Fruit fly (Drosophila melanogaster) whole organism, embryonic: ENCODE results near the gene TwdlW.

Experiments used
- C15 ChIP-seq: fragments of 200-800 bp; sonication (Bioruptor generic); IDR thresholded peaks from 3 replicates; pipeline ENCODE4 v1.3.6; 2022; ENCODE audit warnings: missing biosample characterization, missing genetic modification characterization
- CG10267 ChIP-seq: fragments of 200-800 bp; sonication (Bioruptor generic); optimal IDR thresholded peaks from 2 replicates; lab custom pipeline; 2018; ENCODE audit warnings: missing biosample characterization, mild to moderate bottlenecking, missing genetic modification characterization, moderate library complexity
- CG10654 ChIP-seq: fragments of 200-800 bp; sonication (Bioruptor generic); optimal IDR thresholded peaks from 2 replicates; lab custom pipeline; 2016; ENCODE audit warnings: missing biosample characterization, missing genetic modification characterization
- CG11504 ChIP-seq: fragments of 200-800 bp; sonication (Bioruptor generic); optimal IDR thresholded peaks from 3 replicates; lab custom pipeline; 2019; ENCODE audit warnings: missing biosample characterization, mild to moderate bottlenecking, missing genetic modification characterization, moderate library complexity
- CG1233 ChIP-seq: fragments of 200-800 bp; sonication (Bioruptor generic); optimal IDR thresholded peaks from 4 replicates; lab custom pipeline; 2018; ENCODE audit warnings: missing biosample characterization, mild to moderate bottlenecking, missing genetic modification characterization
- CG12391 ChIP-seq: fragments of 200-800 bp; sonication (Bioruptor generic); optimal IDR thresholded peaks from 3 replicates; lab custom pipeline; 2018; ENCODE audit warnings: missing biosample characterization, mild to moderate bottlenecking, missing genetic modification characterization, moderate library complexity
- CG12659 ChIP-seq: fragments of 200-800 bp; sonication (Bioruptor generic); optimal IDR thresholded peaks from 3 replicates; lab custom pipeline; 2017; ENCODE audit warnings: mild to moderate bottlenecking, missing biosample characterization, missing genetic modification reagents, missing genetic modification characterization
- CG14860 ChIP-seq: fragments of 200-800 bp; sonication (Bioruptor generic); IDR thresholded peaks from 3 replicates; pipeline ENCODE4 v1.3.6; 2022; ENCODE audit warnings: missing biosample characterization, missing genetic modification characterization; ENCODE audit not compliant: partially characterized antibody
- CG16779 ChIP-seq: fragments of 200-800 bp; sonication (Bioruptor generic); IDR thresholded peaks from 2 replicates; pipeline ENCODE4 v1.3.6; 2022; ENCODE audit warnings: missing biosample characterization, missing genetic modification characterization
- CG32772 ChIP-seq: fragments of 200-800 bp; sonication (Bioruptor generic); IDR thresholded peaks from 2 replicates; pipeline ENCODE4 v1.3.6; 2022; ENCODE audit warnings: missing biosample characterization, missing genetic modification characterization
- CG4282 ChIP-seq: fragments of 200-800 bp; sonication (Bioruptor generic); optimal IDR thresholded peaks from 2 replicates; lab custom pipeline; 2016; ENCODE audit warnings: missing biosample characterization, missing genetic modification characterization
- CG5953 ChIP-seq: fragments of 200-800 bp; sonication (Bioruptor generic); IDR thresholded peaks from 2 replicates; pipeline ENCODE4 v1.3.6; 2022; ENCODE audit warnings: missing biosample characterization, missing genetic modification characterization
- CG7372 ChIP-seq: fragments of 200-800 bp; sonication (Bioruptor generic); IDR thresholded peaks from 2 replicates; pipeline ENCODE4 v1.3.6; 2022; ENCODE audit warnings: missing biosample characterization, missing genetic modification characterization
- CG9609 ChIP-seq: fragments of 200-800 bp; sonication (Bioruptor generic); optimal IDR thresholded peaks from 3 replicates; lab custom pipeline; 2016; ENCODE audit warnings: missing biosample characterization, missing genetic modification characterization
- CG9727 ChIP-seq: fragments of 200-800 bp; sonication (Bioruptor generic); optimal IDR thresholded peaks from 3 replicates; lab custom pipeline; 2017; ENCODE audit warnings: missing biosample characterization, mild to moderate bottlenecking, missing genetic modification characterization
- Doc3 ChIP-seq: fragments of 200-800 bp; sonication (Bioruptor generic); IDR thresholded peaks from 3 replicates; pipeline ENCODE4 v1.3.6; 2022; ENCODE audit warnings: missing biosample characterization, missing genetic modification characterization; ENCODE audit not compliant: partially characterized antibody
- E2f1 ChIP-seq: fragments of 200-800 bp; sonication (Bioruptor generic); IDR thresholded peaks from 2 replicates; pipeline ENCODE4 v1.3.6; 2022; ENCODE audit warnings: missing biosample characterization, missing genetic modification characterization
- H2.0 ChIP-seq: fragments of 200-800 bp; sonication (Bioruptor generic); IDR thresholded peaks from 2 replicates; pipeline ENCODE4 v1.3.6; 2022; ENCODE audit warnings: missing biosample characterization, missing genetic modification characterization
- Jarid2 ChIP-seq: fragments of 200-800 bp; sonication (Bioruptor generic); optimal IDR thresholded peaks from 3 replicates; lab custom pipeline; 2017; ENCODE audit warnings: mild to moderate bottlenecking, missing biosample characterization, missing genetic modification reagents, missing genetic modification characterization
- Sox102F ChIP-seq: fragments of 200-800 bp; sonication (Bioruptor generic); optimal IDR thresholded peaks from 2 replicates; lab custom pipeline; 2018; ENCODE audit warnings: missing biosample characterization, mild to moderate bottlenecking, missing genetic modification characterization, moderate library complexity
- Spps ChIP-seq: fragments of 200-800 bp; sonication (Bioruptor generic); optimal IDR thresholded peaks from 2 replicates; lab custom pipeline; 2018; ENCODE audit warnings: missing biosample characterization, mild to moderate bottlenecking, missing genetic modification characterization
- Stat92E ChIP-seq, 3 experiments: fragments of >200 bp in 2 of 3; fragments of 200-800 bp in 1 of 3; sonication (Bioruptor generic) in 1 of 3; optimal IDR thresholded peaks; 2 replicates each; lab custom pipeline; 2017 to 2019; ENCODE audit warnings: missing biosample characterization in 3 of 3, missing genetic modification characterization in 3 of 3, mild to moderate bottlenecking in 1 of 3, moderate library complexity in 1 of 3
- Trl ChIP-seq, 3 experiments: fragments of >200 bp in 2 of 3; fragments of 200-800 bp in 1 of 3; sonication (Bioruptor generic) in 1 of 3; optimal IDR thresholded peaks; 2 replicates in 1 of 3; 3 replicates in 2 of 3; lab custom pipeline; 2016 to 2017; ENCODE audit warnings: missing biosample characterization in 1 of 3, missing genetic modification characterization in 1 of 3
- YL-1 ChIP-seq: fragments of 200-800 bp; sonication (Bioruptor generic); optimal IDR thresholded peaks from 3 replicates; lab custom pipeline; 2017; ENCODE audit warnings: missing biosample characterization, mild to moderate bottlenecking, missing genetic modification characterization
- ap ChIP-seq: fragments of 200-800 bp; sonication (Bioruptor generic); IDR thresholded peaks from 2 replicates; pipeline ENCODE4 v1.3.6; 2022; ENCODE audit warnings: missing biosample characterization, missing genetic modification characterization
- bigmax ChIP-seq: fragments of 200-800 bp; sonication (Bioruptor generic); optimal IDR thresholded peaks from 2 replicates; lab custom pipeline; 2018; ENCODE audit warnings: missing biosample characterization, mild to moderate bottlenecking, missing genetic modification characterization
- dm ChIP-seq: fragments of 200-800 bp; sonication (Bioruptor generic); optimal IDR thresholded peaks from 3 replicates; lab custom pipeline; 2016; ENCODE audit warnings: missing biosample characterization, missing genetic modification characterization
- esg ChIP-seq: fragments of 200-800 bp; sonication (Bioruptor generic); conservative IDR thresholded peaks from 2 replicates; pipeline ENCODE4 v1.3.6; 2022; ENCODE audit warnings: missing biosample characterization, missing genetic modification characterization
- hkb ChIP-seq, 2 experiments: fragments of 200-800 bp in 1 of 2; fragments of >200 bp in 1 of 2; sonication (Bioruptor generic) in 1 of 2; IDR thresholded peaks in 1 of 2; optimal IDR thresholded peaks in 1 of 2; 2 replicates each; pipeline versions ENCODE4 v1.3.6 to Lab custom; 2017 to 2022; ENCODE audit warnings: missing biosample characterization in 1 of 2, missing genetic modification characterization in 1 of 2
- jigr1 ChIP-seq: fragments of 200-800 bp; sonication (Bioruptor generic); IDR thresholded peaks from 3 replicates; pipeline ENCODE4 v1.3.6; 2022; ENCODE audit warnings: missing biosample characterization, missing genetic modification characterization
- jing ChIP-seq: fragments of 200-800 bp; sonication (Bioruptor generic); optimal IDR thresholded peaks from 2 replicates; lab custom pipeline; 2018; ENCODE audit warnings: missing biosample characterization, mild to moderate bottlenecking, missing genetic modification characterization
- kah ChIP-seq: fragments of 200-800 bp; sonication (Bioruptor generic); optimal IDR thresholded peaks from 2 replicates; lab custom pipeline; 2018; ENCODE audit warnings: missing biosample characterization, mild to moderate bottlenecking, missing genetic modification characterization
- pho ChIP-seq: fragments of 200-800 bp; sonication (Bioruptor generic); optimal IDR thresholded peaks from 2 replicates; lab custom pipeline; 2016; ENCODE audit warnings: missing biosample characterization, missing genetic modification characterization
- sima ChIP-seq: fragments of 200-800 bp; sonication (Bioruptor generic); optimal IDR thresholded peaks from 2 replicates; lab custom pipeline; 2016; ENCODE audit warnings: missing biosample characterization, missing genetic modification characterization
- sug ChIP-seq: fragments of 200-800 bp; optimal IDR thresholded peaks from 2 replicates; lab custom pipeline; 2019; ENCODE audit warnings: missing biosample characterization, mild to moderate bottlenecking, missing genetic modification characterization, moderate library complexity
- tap ChIP-seq: fragments of 200-800 bp; optimal IDR thresholded peaks from 3 replicates; lab custom pipeline; 2019; ENCODE audit warnings: missing biosample characterization, mild to moderate bottlenecking, missing genetic modification characterization, moderate library complexity
- trem ChIP-seq: fragments of 200-800 bp; optimal IDR thresholded peaks from 3 replicates; lab custom pipeline; 2019; ENCODE audit warnings: missing biosample characterization, mild to moderate bottlenecking, missing genetic modification characterization, moderate library complexity
- z ChIP-seq: fragments of 200-800 bp; sonication (Bioruptor generic); IDR thresholded peaks from 3 replicates; pipeline ENCODE4 v1.3.6; 2022; ENCODE audit warnings: missing biosample characterization, missing genetic modification characterization
- zf30C ChIP-seq: fragments of 200-800 bp; sonication (Bioruptor generic); optimal IDR thresholded peaks from 3 replicates; lab custom pipeline; 2018; ENCODE audit warnings: missing biosample characterization, mild to moderate bottlenecking, missing genetic modification characterization

Gene TwdlW

dm6 chr3R:17115668-17116067 lies 26.5 kb downstream of the TwdlW start (continued):
- peak; percentile 20 for TF ChIP-seq CG1233 (GFP tag; lab: Kevin White, UChicago)
- no peak for TF ChIP-seq CG5953 (GFP tag; lab: Robert Waterston, UW)
- no peak for TF ChIP-seq zf30C
- no peak for TF ChIP-seq tap (tag; lab: Kevin White, UChicago)
- TF ChIP-seq CG32772 (GFP tag; lab: Robert Waterston, UW) = no peak
- no peak for TF ChIP-seq H2.0 (GFP tag; lab: Robert Waterston, UW)
- no peak for TF ChIP-seq dm
- TF ChIP-seq CG7372 (GFP tag; lab: Robert Waterston, UW) = no peak
- no peak for TF ChIP-seq sima
- TF ChIP-seq Stat92E (GFP tag; optimal IDR thresholded peaks at IDR 0.05; lab: Kevin White, UChicago) = no peak
- no peak for TF ChIP-seq CG12391 (tag; lab: Kevin White, UChicago)
- no peak for TF ChIP-seq CG16779 (GFP tag; lab: Robert Waterston, UW)
- no peak for TF ChIP-seq ap (GFP tag; lab: Robert Waterston, UW)
- TF ChIP-seq pho = no peak
- no peak for TF ChIP-seq esg (GFP tag; lab: Robert Waterston, UW)
- TF ChIP-seq CG11504 = no peak
- TF ChIP-seq CG10654 (GFP tag; lab: Kevin White, UChicago) = no peak
- TF ChIP-seq kah (GFP tag; lab: Kevin White, UChicago) = no peak
- no peak for TF ChIP-seq CG9609 (GFP tag; lab: Kevin White, UChicago)
- no peak for TF ChIP-seq Doc3 (GFP tag; lab: Robert Waterston, UW)
- peak; percentile 21 for TF ChIP-seq CG9727 (GFP tag; lab: Kevin White, UChicago)
- TF ChIP-seq Jarid2 = no peak
- no peak for TF ChIP-seq YL-1
- no peak for TF ChIP-seq hkb (optimal IDR thresholded peaks at IDR 0.05; lab: Kevin White, UChicago)
- TF ChIP-seq hkb (GFP tag; IDR thresholded peaks at IDR 0.05; lab: Robert Waterston, UW) = no peak
- TF ChIP-seq jigr1 (GFP tag; lab: Robert Waterston, UW) = no peak
- TF ChIP-seq trem (tag; lab: Kevin White, UChicago) = no peak
- no peak for TF ChIP-seq CG4282 (GFP tag; lab: Kevin White, UChicago)
- no peak for TF ChIP-seq bigmax
- TF ChIP-seq jing (GFP tag; lab: Kevin White, UChicago) = no peak
- TF ChIP-seq z (GFP tag; lab: Robert Waterston, UW) = no peak
- no peak for TF ChIP-seq CG10267 (tag; lab: Kevin White, UChicago)
- TF ChIP-seq Sox102F (GFP tag; lab: Kevin White, UChicago) = no peak
- no peak for TF ChIP-seq CG12659
- no peak for TF ChIP-seq Spps (tag; lab: Kevin White, UChicago)
- TF ChIP-seq CG14860 (GFP tag; lab: Robert Waterston, UW) = no peak
- no peak for TF ChIP-seq Trl (optimal IDR thresholded peaks at IDR 0.05; lab: Kevin White, UChicago)
- TF ChIP-seq Trl (GFP tag; optimal IDR thresholded peaks at IDR 0.05; lab: Kevin White, UChicago) = no peak
- TF ChIP-seq C15 (GFP tag; lab: Robert Waterston, UW) = no peak
- TF ChIP-seq sug (tag; lab: Kevin White, UChicago) = peak; percentile 48
- no peak for TF ChIP-seq E2f1 (GFP tag; lab: Robert Waterston, UW)
